Worm (Caenorhabditis elegans) whole organism, late embryonic: ENCODE measurements around the gene K04G7.1.

Experiments used
- C08G9.2 ChIP-seq: sonication (generic microtip); optimal IDR thresholded peaks from 2 replicates; lab custom pipeline; 2016; ENCODE audit warnings: mild to moderate bottlenecking, missing genetic modification characterization, moderate library complexity, missing compliant biosample characterization
- C38D4.7 ChIP-seq: fragments of 200-800 bp; sonication (Bioruptor generic); optimal IDR thresholded peaks from 2 replicates; lab custom pipeline; 2018; ENCODE audit warnings: mild to moderate bottlenecking, missing genetic modification characterization, moderate library complexity, missing compliant biosample characterization
- F13H6.1 ChIP-seq: sonication (generic microtip); optimal IDR thresholded peaks from 2 replicates; lab custom pipeline; 2016; ENCODE audit warnings: missing genetic modification characterization, missing compliant biosample characterization
- K02D7.2 ChIP-seq: sonication (generic microtip); optimal IDR thresholded peaks from 2 replicates; lab custom pipeline; 2017; ENCODE audit warnings: mild to moderate bottlenecking, missing genetic modification characterization, missing compliant biosample characterization
- T23F11.4 ChIP-seq: fragments of 200-800 bp; sonication (Bioruptor generic); optimal IDR thresholded peaks from 2 replicates; lab custom pipeline; 2018; ENCODE audit warnings: mild to moderate bottlenecking, missing genetic modification characterization, missing compliant biosample characterization
- ahr-1 ChIP-seq: sonication (generic microtip); optimal IDR thresholded peaks from 2 replicates; lab custom pipeline; 2016; ENCODE audit warnings: missing genetic modification characterization, missing compliant biosample characterization
- ama-1 ChIP-seq: fragments of 150-350 bp; optimal IDR thresholded peaks from 2 replicates; lab custom pipeline; 2014
- ceh-14 ChIP-seq: sonication (generic microtip); optimal IDR thresholded peaks from 2 replicates; lab custom pipeline; 2016; ENCODE audit warnings: missing genotype, missing genetic modification characterization, missing compliant biosample characterization
- ceh-18 ChIP-seq: sonication (generic microtip); optimal IDR thresholded peaks from 2 replicates; lab custom pipeline; 2016; ENCODE audit warnings: missing genetic modification characterization, missing compliant biosample characterization
- ceh-2 ChIP-seq: sonication (generic microtip); optimal IDR thresholded peaks from 2 replicates; lab custom pipeline; 2016; ENCODE audit warnings: missing genotype, missing genetic modification characterization, missing compliant biosample characterization
- ceh-22 ChIP-seq: sonication (generic microtip); optimal IDR thresholded peaks from 2 replicates; lab custom pipeline; 2017; ENCODE audit warnings: missing biosample characterization, missing genetic modification characterization
- ceh-24 ChIP-seq: sonication (generic microtip); optimal IDR thresholded peaks from 2 replicates; lab custom pipeline; 2016; ENCODE audit warnings: mild to moderate bottlenecking, missing genetic modification characterization, missing compliant biosample characterization
- ceh-30 ChIP-seq: fragments of 150-350 bp; optimal IDR thresholded peaks from 2 replicates; lab custom pipeline; 2014; ENCODE audit warnings: missing biosample characterization, missing genetic modification characterization
- ceh-31 ChIP-seq: sonication (generic microtip); optimal IDR thresholded peaks from 2 replicates; lab custom pipeline; 2016; ENCODE audit warnings: missing genetic modification characterization, missing compliant biosample characterization
- ceh-34 ChIP-seq: sonication (generic microtip); optimal IDR thresholded peaks from 2 replicates; lab custom pipeline; 2016; ENCODE audit warnings: mild to moderate bottlenecking, missing genetic modification characterization, missing compliant biosample characterization
- ceh-48 ChIP-seq: sonication (generic microtip); optimal IDR thresholded peaks from 2 replicates; lab custom pipeline; 2016; ENCODE audit warnings: missing genetic modification characterization, inconsistent platforms, missing compliant biosample characterization
- ceh-6 ChIP-seq: fragments of 200-800 bp; sonication (Bioruptor generic); optimal IDR thresholded peaks from 2 replicates; lab custom pipeline; 2018; ENCODE audit warnings: mild to moderate bottlenecking, missing genetic modification characterization, missing compliant biosample characterization
- ceh-9 ChIP-seq: sonication (generic microtip); optimal IDR thresholded peaks from 2 replicates; lab custom pipeline; 2016; ENCODE audit warnings: mild to moderate bottlenecking, missing genetic modification characterization, inconsistent platforms, missing compliant biosample characterization
- che-1 ChIP-seq: sonication (generic microtip); optimal IDR thresholded peaks from 2 replicates; lab custom pipeline; 2016; ENCODE audit warnings: mild to moderate bottlenecking, missing genetic modification characterization, missing compliant biosample characterization
- elt-2 ChIP-seq: sonication (generic microtip); optimal IDR thresholded peaks from 2 replicates; lab custom pipeline; 2016; ENCODE audit warnings: missing genetic modification reagents, missing genetic modification characterization, missing compliant biosample characterization
- ets-4 ChIP-seq: sonication (generic microtip); optimal IDR thresholded peaks from 2 replicates; lab custom pipeline; 2016; ENCODE audit warnings: missing genetic modification characterization, missing compliant biosample characterization
- fkh-10 ChIP-seq: fragments of 150-350 bp; optimal IDR thresholded peaks from 2 replicates; lab custom pipeline; 2014; ENCODE audit warnings: missing biosample characterization, missing genetic modification reagents, missing genetic modification characterization
- hlh-6 ChIP-seq: sonication (generic microtip); optimal IDR thresholded peaks from 2 replicates; lab custom pipeline; 2016; ENCODE audit warnings: missing genotype, missing genetic modification characterization, missing compliant biosample characterization
- hlh-8 ChIP-seq: sonication (generic microtip); optimal IDR thresholded peaks from 2 replicates; lab custom pipeline; 2016; ENCODE audit warnings: missing genotype, missing genetic modification characterization, missing compliant biosample characterization
- lim-6 ChIP-seq: sonication (generic microtip); optimal IDR thresholded peaks from 2 replicates; lab custom pipeline; 2016; ENCODE audit warnings: missing genetic modification characterization, missing compliant biosample characterization
- madf-2 ChIP-seq: sonication (generic microtip); optimal IDR thresholded peaks from 2 replicates; lab custom pipeline; 2017; ENCODE audit warnings: missing genetic modification characterization, missing compliant biosample characterization
- mec-3 ChIP-seq: sonication (generic microtip); optimal IDR thresholded peaks from 2 replicates; lab custom pipeline; 2016; ENCODE audit warnings: borderline replicate concordance, missing genetic modification characterization, missing compliant biosample characterization
- nfya-1 ChIP-seq: sonication (generic microtip); optimal IDR thresholded peaks from 2 replicates; lab custom pipeline; 2017; ENCODE audit warnings: missing genetic modification characterization, mild to moderate bottlenecking, missing compliant biosample characterization, antibody characterized with exemption, moderate library complexity
- nhr-232 ChIP-seq: sonication (generic microtip); optimal IDR thresholded peaks from 2 replicates; lab custom pipeline; 2016; ENCODE audit warnings: missing genetic modification characterization, missing compliant biosample characterization
- pha-2 ChIP-seq: sonication (generic microtip); optimal IDR thresholded peaks from 2 replicates; lab custom pipeline; 2017; ENCODE audit warnings: mild to moderate bottlenecking, missing genetic modification characterization, missing compliant biosample characterization
- pqm-1 ChIP-seq: sonication (generic microtip); optimal IDR thresholded peaks from 2 replicates; lab custom pipeline; 2016; ENCODE audit warnings: missing genetic modification characterization, missing compliant biosample characterization
- pros-1 ChIP-seq: fragments of 150-350 bp; optimal IDR thresholded peaks from 2 replicates; lab custom pipeline; 2014; ENCODE audit warnings: missing biosample characterization, missing genetic modification reagents, missing genetic modification characterization
- ref-2 ChIP-seq: sonication (generic microtip); optimal IDR thresholded peaks from 2 replicates; lab custom pipeline; 2016; ENCODE audit warnings: missing genetic modification characterization, missing compliant biosample characterization
- rnt-1 ChIP-seq: sonication (generic microtip); optimal IDR thresholded peaks from 2 replicates; lab custom pipeline; 2016; ENCODE audit warnings: missing genetic modification characterization, missing compliant biosample characterization
- sdc-2 ChIP-seq: sonication (generic microtip); optimal IDR thresholded peaks from 2 replicates; lab custom pipeline; 2016; ENCODE audit warnings: missing genotype, missing genetic modification characterization, missing compliant biosample characterization
- sox-2 ChIP-seq: fragments of 200-800 bp; sonication (Bioruptor generic); IDR thresholded peaks from 2 replicates; pipeline ENCODE4 v1.3.6; 2022; ENCODE audit warnings: missing genetic modification reagents, missing genetic modification characterization, missing compliant biosample characterization
- syd-9 ChIP-seq: sonication (generic microtip); optimal IDR thresholded peaks from 2 replicates; lab custom pipeline; 2016; ENCODE audit warnings: mild to moderate bottlenecking, missing genetic modification characterization, moderate library complexity, missing compliant biosample characterization
- tbx-2 ChIP-seq: sonication (generic microtip); optimal IDR thresholded peaks from 2 replicates; lab custom pipeline; 2016; ENCODE audit warnings: missing genetic modification characterization, missing compliant biosample characterization
- tbx-7 ChIP-seq: sonication (generic microtip); optimal IDR thresholded peaks from 2 replicates; lab custom pipeline; 2016; ENCODE audit warnings: missing genotype, missing genetic modification characterization, missing compliant biosample characterization
- unc-42 ChIP-seq: sonication (generic microtip); optimal IDR thresholded peaks from 2 replicates; lab custom pipeline; 2016; ENCODE audit warnings: missing genotype, missing genetic modification characterization, missing compliant biosample characterization
- unc-55 ChIP-seq: sonication (generic microtip); optimal IDR thresholded peaks from 2 replicates; lab custom pipeline; 2017; ENCODE audit warnings: missing biosample characterization, missing genetic modification reagents, missing genetic modification characterization
- unc-86 ChIP-seq: sonication (generic microtip); optimal IDR thresholded peaks from 2 replicates; lab custom pipeline; 2016; ENCODE audit warnings: missing genetic modification characterization, missing compliant biosample characterization
- ztf-16 ChIP-seq: sonication (generic microtip); optimal IDR thresholded peaks from 2 replicates; lab custom pipeline; 2017; ENCODE audit warnings: missing genetic modification characterization, missing compliant biosample characterization

The K04G7.1 gene

DNA sequence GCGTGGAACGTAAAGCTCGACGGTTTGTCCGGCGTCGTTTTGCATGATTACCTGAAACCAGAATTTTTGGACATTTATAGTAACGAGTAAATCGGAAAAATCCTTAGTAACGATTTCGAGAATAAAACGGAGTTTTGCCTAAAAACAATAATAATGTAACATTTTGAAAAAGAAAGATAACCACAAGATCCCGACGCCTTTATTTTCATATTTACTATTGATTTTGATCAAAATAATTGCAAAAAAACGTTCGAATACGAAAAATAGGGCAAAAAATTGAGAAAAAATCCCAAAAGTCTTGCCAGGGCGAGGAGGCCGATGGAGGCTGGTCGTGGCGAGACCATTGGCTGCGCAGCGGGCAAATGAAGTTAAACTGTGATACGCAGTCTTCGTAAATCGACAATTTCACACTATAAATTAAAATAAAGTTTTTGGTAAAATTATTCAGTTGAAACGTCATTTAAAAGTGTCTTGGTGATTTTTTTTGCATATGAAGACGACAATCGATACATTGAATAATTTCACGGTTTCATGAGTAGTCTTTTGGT lies 27.1 kb downstream of the K04G7.1 start, which contains the start of gene rps-21:
Gene rps-21 (minus strand): TSS at position 51 of the 548 bp plus-strand sequence.
- no peak for TF ChIP-seq ama-1 (lab: Kevin White, UChicago)
- TF ChIP-seq hlh-8 (tag; lab: Kevin White, UChicago): no peak
- peak; percentile 47 for TF ChIP-seq ceh-34 (tag; lab: Kevin White, UChicago)
- TF ChIP-seq unc-86 (tag; lab: Kevin White, UChicago): peak; percentile 22
- no peak for TF ChIP-seq ets-4
- no peak for TF ChIP-seq hlh-6
- no peak for TF ChIP-seq sox-2
- TF ChIP-seq ceh-14 (tag; lab: Kevin White, UChicago): peak; percentile 6
- no peak for TF ChIP-seq ahr-1 (tag; lab: Kevin White, UChicago)
- TF ChIP-seq elt-2 (tag; lab: Kevin White, UChicago): peak; percentile 21
- TF ChIP-seq ref-2 (tag; lab: Kevin White, UChicago): peak; percentile 11
- no peak for TF ChIP-seq ceh-2
- TF ChIP-seq tbx-2 (tag; lab: Kevin White, UChicago): peak; percentile 69
- peak; percentile 19 for TF ChIP-seq rnt-1 (tag; lab: Kevin White, UChicago)
- TF ChIP-seq ceh-18 (tag; lab: Kevin White, UChicago): peak; percentile 45
- TF ChIP-seq nfya-1 (tag; lab: Kevin White, UChicago): peak; percentile 81
- no peak for TF ChIP-seq pqm-1 (tag; lab: Kevin White, UChicago)
- no peak for TF ChIP-seq T23F11.4 (GFP tag; lab: Kevin White, UChicago)
- TF ChIP-seq ceh-24 (tag; lab: Kevin White, UChicago): no peak
- TF ChIP-seq unc-42 (tag; lab: Kevin White, UChicago): peak; percentile 88
- no peak for TF ChIP-seq madf-2 (tag; lab: Kevin White, UChicago)
- no peak for TF ChIP-seq pros-1 (tag; lab: Kevin White, UChicago)
- TF ChIP-seq ceh-31 (tag; lab: Kevin White, UChicago): peak; percentile 71
- peak; percentile 20 for TF ChIP-seq pha-2 (tag; lab: Kevin White, UChicago)
- TF ChIP-seq ceh-48 (tag; lab: Kevin White, UChicago): peak; percentile 19
- TF ChIP-seq unc-55: peak; percentile 32

DNA sequence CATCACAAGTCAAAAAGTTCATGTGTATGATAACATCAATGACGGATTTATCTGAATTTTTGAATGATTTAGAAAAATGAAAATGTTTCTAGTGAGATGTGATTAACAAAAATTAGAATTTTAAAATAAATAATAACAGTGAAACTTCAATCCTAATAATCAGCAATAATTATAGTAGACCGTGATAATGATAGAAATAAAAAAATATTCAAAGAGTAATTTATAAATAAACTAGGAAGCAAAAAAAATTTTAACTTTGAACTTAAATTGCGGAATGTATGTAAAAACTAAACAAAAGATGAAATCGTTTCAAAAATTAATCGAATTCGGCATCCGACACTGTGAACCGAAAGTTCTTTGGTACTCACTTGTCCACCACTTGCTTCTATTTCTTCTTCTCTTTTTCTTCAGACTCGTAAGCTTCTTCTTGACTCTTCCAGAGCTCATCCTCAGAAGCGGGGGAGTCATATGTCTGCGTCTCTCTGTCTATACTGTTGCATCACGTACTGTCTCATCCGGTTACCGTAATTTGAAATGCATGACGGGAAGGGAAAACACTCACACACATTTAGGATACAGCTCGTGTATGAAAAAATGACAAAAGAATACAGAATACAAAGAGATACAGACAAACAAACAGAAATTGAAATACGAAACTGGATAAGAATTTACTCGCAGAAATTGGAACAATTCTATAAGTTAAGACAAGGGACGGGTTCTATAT lies 30.6 kb downstream of the K04G7.1 start, which contains the start of gene mec-14:
Gene mec-14 (minus strand): TSS at position 51 of the 724 bp plus-strand sequence.
- TF ChIP-seq unc-42 (tag; lab: Kevin White, UChicago) (no peak), ceh-22 (tag; lab: Kevin White, UChicago) (no peak), ceh-30 (tag; lab: Kevin White, UChicago) (no peak), ceh-31 (tag; lab: Kevin White, UChicago) (no peak), ceh-2 (no peak), sdc-2 (tag; lab: Kevin White, UChicago) (no peak), pqm-1 (tag; lab: Kevin White, UChicago) (no peak), ahr-1 (tag; lab: Kevin White, UChicago) (no peak), ceh-48 (tag; lab: Kevin White, UChicago) (no peak), unc-86 (tag; lab: Kevin White, UChicago) (no peak), K02D7.2 (tag; lab: Kevin White, UChicago) (no peak), madf-2 (tag; lab: Kevin White, UChicago) (no peak), tbx-7 (tag; lab: Kevin White, UChicago) (no peak), che-1 (tag; lab: Kevin White, UChicago) (no peak)

DNA sequence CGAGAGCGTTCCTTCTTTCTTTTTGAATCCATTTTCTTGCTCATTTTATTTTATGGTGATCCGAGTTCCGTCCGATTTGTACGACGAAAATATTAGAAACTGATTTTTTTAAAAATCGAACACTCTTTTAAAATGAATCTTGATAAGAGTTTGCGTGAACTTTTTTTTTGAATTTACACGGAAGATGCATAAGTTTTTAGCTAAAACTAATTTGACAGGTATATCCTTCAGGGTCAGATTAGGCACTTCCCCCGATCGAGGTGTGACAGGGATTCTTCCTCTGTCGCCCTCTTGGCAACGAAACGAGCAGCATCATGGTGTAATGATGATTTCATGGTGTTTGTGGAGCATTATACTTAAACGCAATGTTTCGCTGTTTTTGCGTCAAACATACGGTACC lies 32.8 kb downstream of the K04G7.1 start, which contains the start of gene F37C12.18:
Gene F37C12.18 (minus strand): TSS at position 101 of the 400 bp plus-strand sequence.
- TF ChIP-seq sdc-2 (tag; lab: Kevin White, UChicago): no peak
- no peak for TF ChIP-seq ceh-6 (GFP tag; lab: Kevin White, UChicago)
- no peak for TF ChIP-seq C08G9.2 (tag; lab: Kevin White, UChicago)
- no peak for TF ChIP-seq F13H6.1 (tag; lab: Kevin White, UChicago)
- TF ChIP-seq ahr-1 (tag; lab: Kevin White, UChicago): no peak
- no peak for TF ChIP-seq ets-4
- no peak for TF ChIP-seq fkh-10 (GFP tag; lab: Kevin White, UChicago)
- TF ChIP-seq ztf-16 (tag; lab: Kevin White, UChicago): no peak
- TF ChIP-seq tbx-2 (tag; lab: Kevin White, UChicago): no peak
- TF ChIP-seq C38D4.7 (GFP tag; lab: Kevin White, UChicago): no peak
- no peak for TF ChIP-seq syd-9 (tag; lab: Kevin White, UChicago)
- no peak for TF ChIP-seq hlh-8 (tag; lab: Kevin White, UChicago)
- no peak for TF ChIP-seq lim-6 (tag; lab: Kevin White, UChicago)
- no peak for TF ChIP-seq unc-55
- TF ChIP-seq hlh-6: no peak
- no peak for TF ChIP-seq ceh-24 (tag; lab: Kevin White, UChicago)
- no peak for TF ChIP-seq ceh-9 (tag; lab: Kevin White, UChicago)
- TF ChIP-seq mec-3 (tag; lab: Kevin White, UChicago): no peak
- no peak for TF ChIP-seq nhr-232 (tag; lab: Kevin White, UChicago)
